Worm (Caenorhabditis elegans) whole organism, late embryonic: ENCODE results near the gene E02C12.11.

Experiments used
- dmd-4 ChIP-seq: sonication (generic microtip); optimal IDR thresholded peaks from 2 replicates; lab custom pipeline; 2016; ENCODE audit warnings: borderline replicate concordance, missing genetic modification characterization, missing compliant biosample characterization
- fkh-10 ChIP-seq: fragments of 150-350 bp; optimal IDR thresholded peaks from 2 replicates; lab custom pipeline; 2014; ENCODE audit warnings: missing biosample characterization, missing genetic modification reagents, missing genetic modification characterization
- hlh-15 ChIP-seq: sonication (generic microtip); optimal IDR thresholded peaks from 2 replicates; lab custom pipeline; 2016; ENCODE audit warnings: missing genetic modification characterization, missing compliant biosample characterization
- hlh-6 ChIP-seq: sonication (generic microtip); optimal IDR thresholded peaks from 2 replicates; lab custom pipeline; 2016; ENCODE audit warnings: missing genotype, missing genetic modification characterization, missing compliant biosample characterization
- pha-4 ChIP-seq: fragments of 150-350 bp; optimal IDR thresholded peaks from 2 replicates; lab custom pipeline; 2018; ENCODE audit warnings: missing biosample characterization, missing genetic modification reagents, missing genetic modification characterization

DNA sequence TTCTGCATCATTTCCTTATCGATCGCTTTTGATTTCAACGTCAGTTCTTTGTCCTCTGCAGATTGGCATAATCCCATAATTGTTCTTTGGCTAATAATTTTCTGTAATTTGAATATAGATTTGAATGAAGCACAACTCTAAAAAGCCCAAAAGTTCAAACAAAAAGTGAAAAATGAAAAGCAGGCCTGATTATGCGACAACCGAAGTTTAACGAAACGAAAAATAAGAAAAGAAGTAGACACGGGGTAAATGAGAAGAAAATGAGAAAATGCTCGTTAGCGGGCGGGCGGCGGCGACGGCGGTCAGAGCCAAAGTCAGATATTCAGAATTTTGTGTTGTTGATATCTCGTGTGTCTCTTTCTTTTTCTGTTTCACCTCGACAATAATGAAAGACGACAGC, 20.0 kb downstream of the E02C12.11 start, which contains the start of gene gpa-3:
- TF ChIP-seq dmd-4 (tag; lab: Kevin White, UChicago) (no peak), hlh-15 (tag; lab: Kevin White, UChicago) (no peak), fkh-10 (no peak), hlh-6 (tag; lab: Kevin White, UChicago) (no peak), pha-4 (tag; lab: Kevin White, UChicago) (no peak)
